Fruit fly (Drosophila melanogaster): ENCODE measurements around the gene CG10077.

DNA sequence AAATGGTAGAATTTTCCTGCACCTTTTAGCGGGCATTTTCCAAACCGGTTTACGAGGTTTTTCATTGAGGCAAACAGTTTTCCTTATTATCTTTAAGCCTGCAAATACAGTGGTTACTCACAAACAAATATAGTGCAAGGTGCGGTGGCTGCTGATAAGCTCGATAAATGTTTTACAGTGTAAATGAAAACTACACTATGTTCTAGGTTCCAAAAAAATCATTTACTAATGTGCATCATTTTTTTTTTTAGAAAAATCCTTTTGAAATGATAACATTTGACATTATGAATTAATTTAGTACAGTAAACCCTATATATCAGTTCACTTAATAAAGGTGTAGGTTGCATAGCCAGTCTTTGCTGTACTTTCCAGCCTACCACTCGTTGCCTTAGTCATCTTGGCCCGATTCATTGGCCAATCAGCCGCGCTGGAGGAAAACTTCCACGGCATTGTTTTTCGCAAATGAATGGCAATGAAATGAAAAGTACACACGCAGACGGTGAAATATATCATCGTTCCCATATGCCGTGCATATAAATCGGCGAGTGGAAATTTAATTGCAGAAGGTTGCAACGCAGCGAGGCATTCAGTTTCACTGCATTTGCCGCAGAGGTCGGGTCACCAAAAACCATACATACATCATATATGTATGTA lies 22.5 kb upstream of the CG10077 start:
- TF ChIP-seq pan (optimal IDR thresholded peaks at IDR 0.05) (no peak), psq (optimal IDR thresholded peaks at IDR 0.05) (no peak), EcR (GFP tag; optimal IDR thresholded peaks at IDR 0.05) (no peak), Dll (optimal IDR thresholded peaks at IDR 0.05) (no peak)

All from whole organism.